Fruit fly (Drosophila melanogaster) whole organism, prepupa: ENCODE measurements around the gene lilli.

Experiments used
- Blimp-1 ChIP-seq: fragments of 200-800 bp; sonication (Bioruptor generic); optimal IDR thresholded peaks from 3 replicates; lab custom pipeline; 2017; ENCODE audit warnings: missing biosample characterization, missing genetic modification characterization, mild to moderate bottlenecking, moderate library complexity, missing genetic modification reagents
- CG10631 ChIP-seq: fragments of 200-800 bp; sonication (Bioruptor generic); optimal IDR thresholded peaks from 2 replicates; lab custom pipeline; 2016; ENCODE audit warnings: missing biosample characterization, missing genetic modification characterization
- CG10669 ChIP-seq: fragments of 200-800 bp; sonication (Bioruptor generic); optimal IDR thresholded peaks from 3 replicates; lab custom pipeline; 2018; ENCODE audit warnings: missing biosample characterization, mild to moderate bottlenecking, missing genetic modification characterization, moderate library complexity
- CG11294 ChIP-seq: fragments of 200-800 bp; sonication (Bioruptor generic); IDR thresholded peaks from 2 replicates; pipeline ENCODE4 v1.3.6; 2022; ENCODE audit warnings: missing biosample characterization, missing genetic modification characterization
- CG11902 ChIP-seq: fragments of 200-800 bp; sonication (Bioruptor generic); optimal IDR thresholded peaks from 3 replicates; lab custom pipeline; 2016; ENCODE audit warnings: missing biosample characterization, missing genetic modification characterization
- CG15336 ChIP-seq: fragments of 200-800 bp; sonication (Bioruptor generic); IDR thresholded peaks from 2 replicates; pipeline ENCODE4 v1.3.6; 2022; ENCODE audit warnings: missing biosample characterization, missing genetic modification characterization
- CG1621 ChIP-seq: fragments of 200-800 bp; sonication (Bioruptor generic); optimal IDR thresholded peaks from 3 replicates; lab custom pipeline; 2018; ENCODE audit warnings: missing biosample characterization, mild to moderate bottlenecking, missing genetic modification characterization
- CG3032 ChIP-seq: fragments of 200-800 bp; optimal IDR thresholded peaks from 2 replicates; lab custom pipeline; 2019; ENCODE audit warnings: missing biosample characterization, mild to moderate bottlenecking, missing genetic modification characterization, moderate library complexity
- CG31627 ChIP-seq: fragments of 200-800 bp; sonication (Bioruptor generic); optimal IDR thresholded peaks from 3 replicates; lab custom pipeline; 2016; ENCODE audit warnings: missing biosample characterization, missing genetic modification characterization
- CG32006 ChIP-seq: fragments of 200-800 bp; sonication (Bioruptor generic); optimal IDR thresholded peaks from 3 replicates; lab custom pipeline; 2017; ENCODE audit warnings: missing biosample characterization, mild to moderate bottlenecking, missing genetic modification characterization
- CG34406 ChIP-seq: fragments of 200-800 bp; sonication (Bioruptor generic); optimal IDR thresholded peaks from 3 replicates; lab custom pipeline; 2016; ENCODE audit warnings: missing biosample characterization, missing genetic modification characterization
- CG6163 ChIP-seq: fragments of 200-800 bp; sonication (Bioruptor generic); IDR thresholded peaks from 3 replicates; pipeline ENCODE4 v1.3.6; 2022; ENCODE audit warnings: missing biosample characterization, missing genetic modification characterization
- CG6276 ChIP-seq: fragments of 200-800 bp; sonication (Bioruptor generic); optimal IDR thresholded peaks from 2 replicates; lab custom pipeline; 2017; ENCODE audit warnings: missing biosample characterization, mild to moderate bottlenecking, missing genetic modification characterization
- CG6792 ChIP-seq: fragments of 200-800 bp; sonication (Bioruptor generic); optimal IDR thresholded peaks from 3 replicates; lab custom pipeline; 2016; ENCODE audit warnings: missing biosample characterization, missing genetic modification characterization
- CG6854 ChIP-seq: fragments of 200-800 bp; sonication (Bioruptor generic); optimal IDR thresholded peaks from 2 replicates; lab custom pipeline; 2017; ENCODE audit warnings: missing biosample characterization, mild to moderate bottlenecking, missing genetic modification characterization
- CG7368 ChIP-seq: fragments of 200-800 bp; sonication (Bioruptor generic); optimal IDR thresholded peaks from 3 replicates; lab custom pipeline; 2016; ENCODE audit warnings: missing biosample characterization, missing genetic modification characterization
- CG9139 ChIP-seq: fragments of 200-800 bp; sonication (Bioruptor generic); optimal IDR thresholded peaks from 3 replicates; lab custom pipeline; 2017; ENCODE audit warnings: missing biosample characterization, mild to moderate bottlenecking, missing genetic modification characterization
- Eip75B ChIP-seq: fragments of 200-800 bp; sonication (Bioruptor generic); optimal IDR thresholded peaks from 3 replicates; lab custom pipeline; 2016; ENCODE audit warnings: missing biosample characterization, missing genetic modification characterization
- Eip78C ChIP-seq: fragments of 200-800 bp; sonication (Bioruptor generic); peaks from one replicate; lab custom pipeline; 2016; ENCODE audit warnings: missing biosample characterization, missing genetic modification characterization
- Ets21C ChIP-seq: fragments of 200-800 bp; sonication (Bioruptor generic); optimal IDR thresholded peaks from 3 replicates; lab custom pipeline; 2016; ENCODE audit warnings: missing biosample characterization, missing genetic modification characterization
- Ets96B ChIP-seq: fragments of 200-800 bp; optimal IDR thresholded peaks from 2 replicates; lab custom pipeline; 2019; ENCODE audit warnings: missing biosample characterization, mild to moderate bottlenecking, missing genetic modification characterization, moderate library complexity
- Gug ChIP-seq: fragments of 200-800 bp; sonication (Bioruptor generic); IDR thresholded peaks from 2 replicates; pipeline ENCODE4 v1.3.6; 2022; ENCODE audit warnings: missing biosample characterization, missing genetic modification characterization
- Hr38 ChIP-seq: sonication (Bioruptor generic); optimal IDR thresholded peaks from 2 replicates; lab custom pipeline; 2016; ENCODE audit warnings: missing biosample characterization, missing genetic modification characterization
- Hr39 ChIP-seq: fragments of 200-800 bp; sonication (Bioruptor generic); optimal IDR thresholded peaks from 2 replicates; lab custom pipeline; 2016; ENCODE audit warnings: missing biosample characterization, missing genetic modification characterization
- Hr4 ChIP-seq: fragments of 200-800 bp; sonication (Bioruptor generic); optimal IDR thresholded peaks from 3 replicates; lab custom pipeline; 2016; ENCODE audit warnings: missing biosample characterization, missing genetic modification characterization
- Lpt ChIP-seq: fragments of 200-800 bp; sonication (Bioruptor generic); optimal IDR thresholded peaks from 3 replicates; lab custom pipeline; 2016; ENCODE audit warnings: missing biosample characterization, missing genetic modification characterization
- OdsH ChIP-seq: fragments of 200-800 bp; sonication (Bioruptor generic); optimal IDR thresholded peaks from 3 replicates; lab custom pipeline; 2016; ENCODE audit warnings: missing biosample characterization, missing genetic modification characterization
- Smox ChIP-seq: fragments of 200-800 bp; sonication (Bioruptor generic); optimal IDR thresholded peaks from 3 replicates; lab custom pipeline; 2016; ENCODE audit warnings: missing biosample characterization, missing genetic modification characterization
- Sox14 ChIP-seq: fragments of 200-800 bp; sonication (Bioruptor generic); optimal IDR thresholded peaks from 3 replicates; lab custom pipeline; 2016; ENCODE audit warnings: missing biosample characterization, missing genetic modification characterization
- cyc ChIP-seq: fragments of 200-800 bp; sonication (Bioruptor generic); optimal IDR thresholded peaks from 3 replicates; lab custom pipeline; 2016; ENCODE audit warnings: missing biosample characterization, missing genetic modification characterization
- dsx ChIP-seq: fragments of 200-800 bp; optimal IDR thresholded peaks from 3 replicates; lab custom pipeline; 2019; ENCODE audit warnings: missing biosample characterization, mild to moderate bottlenecking, missing genetic modification characterization, moderate library complexity; ENCODE audit not compliant: poor library complexity, severe bottlenecking
- eg ChIP-seq: fragments of 200-800 bp; sonication (Bioruptor generic); IDR thresholded peaks from 3 replicates; pipeline ENCODE4 v1.3.6; 2022; ENCODE audit warnings: missing biosample characterization, missing genetic modification characterization
- esn ChIP-seq: fragments of 200-800 bp; sonication (Bioruptor generic); optimal IDR thresholded peaks from 2 replicates; lab custom pipeline; 2016; ENCODE audit warnings: missing biosample characterization, mild to moderate bottlenecking, missing genetic modification characterization, moderate library complexity
- fd59A ChIP-seq: fragments of 200-800 bp; sonication (Bioruptor generic); optimal IDR thresholded peaks from 2 replicates; lab custom pipeline; 2017; ENCODE audit warnings: missing biosample characterization, mild to moderate bottlenecking, missing genetic modification characterization, missing genetic modification reagents
- fd85E ChIP-seq: fragments of 200-800 bp; sonication (Bioruptor generic); optimal IDR thresholded peaks from 3 replicates; lab custom pipeline; 2016; ENCODE audit warnings: missing biosample characterization, missing genetic modification characterization
- lz ChIP-seq: fragments of 200-800 bp; sonication (Bioruptor generic); optimal IDR thresholded peaks from 3 replicates; lab custom pipeline; 2016; ENCODE audit warnings: missing biosample characterization, missing genetic modification characterization
- net ChIP-seq: fragments of 200-800 bp; sonication (Bioruptor generic); optimal IDR thresholded peaks from 3 replicates; lab custom pipeline; 2016; ENCODE audit warnings: missing biosample characterization, missing genetic modification characterization
- pdm3 ChIP-seq: fragments of 200-800 bp; sonication (Bioruptor generic); optimal IDR thresholded peaks from 3 replicates; lab custom pipeline; 2016; ENCODE audit warnings: missing biosample characterization, missing genetic modification characterization
- salr ChIP-seq, 2 experiments: fragments of 200-800 bp; sonication (Bioruptor generic); optimal IDR thresholded peaks; 3 replicates each; lab custom pipeline; 2016 to 2018; ENCODE audit warnings: missing biosample characterization in 2 of 2, missing genetic modification characterization in 2 of 2, mild to moderate bottlenecking in 1 of 2
- spab ChIP-seq: fragments of 200-800 bp; sonication (Bioruptor generic); optimal IDR thresholded peaks from 2 replicates; lab custom pipeline; 2017; ENCODE audit warnings: missing biosample characterization, mild to moderate bottlenecking, missing genetic modification characterization, missing genetic modification reagents
- svp ChIP-seq: fragments of 200-800 bp; sonication (Bioruptor generic); peaks from one replicate; lab custom pipeline; 2016; ENCODE audit warnings: missing biosample characterization, missing genetic modification characterization
- topi ChIP-seq: fragments of 200-800 bp; sonication (Bioruptor generic); optimal IDR thresholded peaks from 3 replicates; lab custom pipeline; 2016; ENCODE audit warnings: missing biosample characterization, missing genetic modification characterization
- vri ChIP-seq: fragments of 200-800 bp; sonication (Bioruptor generic); optimal IDR thresholded peaks from 3 replicates; lab custom pipeline; 2016; ENCODE audit warnings: missing biosample characterization, mild to moderate bottlenecking, missing genetic modification characterization

Gene lilli

DNA sequence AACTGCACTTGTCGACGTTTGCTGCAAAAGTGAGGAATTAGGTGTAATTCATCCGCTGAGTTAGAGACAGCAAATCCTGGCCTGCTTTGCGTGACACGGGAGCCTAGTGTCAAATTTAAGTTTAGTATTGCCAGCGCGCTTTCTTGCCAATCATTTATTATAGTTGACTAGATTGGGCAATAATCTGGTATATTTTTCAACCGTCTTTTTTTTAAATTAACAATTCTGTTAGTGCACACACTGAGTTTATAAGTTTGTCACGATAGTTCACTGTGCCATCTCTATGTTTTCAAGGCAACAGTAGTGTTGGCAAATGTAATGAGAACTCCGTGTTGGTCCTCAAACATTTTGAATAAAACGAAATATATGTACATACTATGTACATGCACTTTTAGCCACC, 91.1 kb downstream of the lilli start, which contains the start of the genes CG9641 and CG3165 (continued):
- TF ChIP-seq lz (GFP tag; lab: Kevin White, UChicago) (peak; percentile 92), CG3032 (tag; lab: Kevin White, UChicago) (peak; percentile 86), Ets96B (tag; lab: Kevin White, UChicago) (peak; percentile 75), OdsH (GFP tag; lab: Kevin White, UChicago) (no peak), CG11902 (GFP tag; lab: Kevin White, UChicago) (peak; percentile 78), esn (GFP tag; lab: Kevin White, UChicago) (peak; percentile 91), pdm3 (GFP tag; lab: Kevin White, UChicago) (no peak), CG15336 (GFP tag; lab: Robert Waterston, UW) (peak; percentile 83), topi (GFP tag; lab: Kevin White, UChicago) (no peak), CG11294 (GFP tag; lab: Robert Waterston, UW) (peak; percentile 66; the same call in 1 of the 2 replicates), Gug (GFP tag; lab: Robert Waterston, UW) (peak; percentile 82), CG1621 (tag; lab: Kevin White, UChicago) (peak; percentile 74), cyc (GFP tag; lab: Kevin White, UChicago) (peak; percentile 92), eg (GFP tag; lab: Robert Waterston, UW) (peak; percentile 83), svp (GFP tag; lab: Kevin White, UChicago) (no peak)
- TF ChIP-seq, all 60 proteins: peak for 21

DNA sequence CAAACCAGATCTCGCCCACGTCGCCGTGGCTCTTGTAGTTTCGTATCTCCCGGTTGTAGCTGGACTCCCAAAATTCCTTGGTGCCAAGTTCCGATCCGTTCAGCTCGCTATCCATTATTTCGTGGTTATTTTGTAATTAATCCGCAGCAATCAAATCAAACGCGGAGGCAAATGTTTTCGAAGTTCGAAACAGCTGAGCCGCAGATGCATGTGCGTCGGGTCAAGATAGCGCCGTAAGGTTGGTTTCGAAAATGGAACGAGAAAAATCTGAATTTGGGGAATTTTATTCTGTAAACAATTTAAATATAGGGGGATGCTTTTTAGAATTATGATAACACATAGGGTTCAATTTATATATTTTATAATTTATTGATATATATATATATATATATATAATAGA, 93.4 kb downstream of the lilli start, which contains the start of gene CG9643:
Gene CG9643, minus strand, starts transcription at position 198 of the 400 bp plus-strand sequence.
- TF ChIP-seq CG10631 (GFP tag; lab: Kevin White, UChicago) (no peak), Eip75B (GFP tag; lab: Kevin White, UChicago) (no peak), Ets21C (no peak), Gug (GFP tag; lab: Robert Waterston, UW) (no peak), Ets96B (tag; lab: Kevin White, UChicago) (no peak), CG34406 (GFP tag; lab: Kevin White, UChicago) (no peak), salr (GFP tag; optimal IDR thresholded peaks at IDR 0.05; lab: Kevin White, UChicago) (no peak), vri (GFP tag; lab: Kevin White, UChicago) (no peak), CG6854 (GFP tag; lab: Kevin White, UChicago) (no peak), CG6163 (no peak), Blimp-1 (no peak), fd85E (GFP tag; lab: Kevin White, UChicago) (no peak)

dm6 chr2L:2986776-2987175, 101.0 kb downstream of the lilli start:
- TF ChIP-seq Ets96B (tag; lab: Kevin White, UChicago), result no peak
- no peak for TF ChIP-seq fd59A (GFP tag; lab: Kevin White, UChicago)
- no peak for TF ChIP-seq dsx
- TF ChIP-seq esn (GFP tag; lab: Kevin White, UChicago), result no peak
- TF ChIP-seq pdm3 (GFP tag; lab: Kevin White, UChicago), result no peak
- TF ChIP-seq Hr4, result no peak
- no peak for TF ChIP-seq topi (GFP tag; lab: Kevin White, UChicago)
- no peak for TF ChIP-seq CG1621 (tag; lab: Kevin White, UChicago)
- TF ChIP-seq CG6276 (GFP tag; lab: Kevin White, UChicago), result no peak
- TF ChIP-seq CG32006 (GFP tag; lab: Kevin White, UChicago), result no peak
- no peak for TF ChIP-seq Sox14 (GFP tag; lab: Kevin White, UChicago)
- TF ChIP-seq Hr39 (GFP tag; lab: Kevin White, UChicago), result no peak

DNA sequence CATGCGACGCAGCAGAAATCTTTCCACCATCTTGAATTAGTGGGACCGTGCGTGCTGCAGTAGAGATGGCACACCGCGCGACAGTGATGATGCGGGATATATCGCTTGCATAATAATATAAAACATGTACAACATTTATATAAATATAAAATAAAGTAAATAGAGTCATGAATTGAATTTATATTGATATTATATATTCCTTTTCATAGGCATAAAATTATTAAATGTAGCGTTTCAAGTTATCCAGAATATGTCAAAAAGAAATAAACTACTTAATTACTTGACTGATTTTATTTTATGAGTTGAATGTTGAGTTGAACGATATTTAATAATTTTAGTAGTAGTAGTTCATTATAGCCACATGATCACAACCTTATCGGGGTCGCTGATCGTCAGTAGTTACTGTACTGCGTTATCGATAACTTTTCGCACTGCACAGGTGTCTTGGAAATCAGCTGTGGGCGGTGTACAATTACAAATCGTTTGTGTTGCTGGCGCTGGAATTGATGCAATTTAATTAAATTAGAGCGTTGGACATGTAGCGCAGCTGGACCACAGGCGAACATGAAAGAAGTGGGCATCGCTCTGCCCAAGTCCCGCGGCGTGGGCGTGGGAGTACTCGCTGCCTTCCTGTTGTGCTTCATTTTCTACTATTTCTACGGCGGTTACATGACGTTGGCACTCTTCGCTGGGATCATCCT, 102.1 kb downstream of the lilli start, which contains the start of the genes Chd1 and Bem46:
Gene Chd1, minus strand, starts transcription at position 43 of the 701 bp plus-strand sequence.
Gene Bem46, plus strand, starts transcription at position 436 of the 701 bp plus-strand sequence.
- no peak for TF ChIP-seq CG6276 (GFP tag; lab: Kevin White, UChicago)
- TF ChIP-seq CG10669 (GFP tag; lab: Kevin White, UChicago), result no peak
- TF ChIP-seq vri (GFP tag; lab: Kevin White, UChicago), result no peak
- peak; percentile 84 for TF ChIP-seq lz (GFP tag; lab: Kevin White, UChicago)
- TF ChIP-seq Eip78C (GFP tag; lab: Kevin White, UChicago), result no peak
- no peak for TF ChIP-seq Hr38 (GFP tag; lab: Kevin White, UChicago)
- peak; percentile 86 for TF ChIP-seq CG11902 (GFP tag; lab: Kevin White, UChicago)
- no peak for TF ChIP-seq spab (GFP tag; lab: Kevin White, UChicago)
- no peak for TF ChIP-seq Hr39 (GFP tag; lab: Kevin White, UChicago)
- TF ChIP-seq Ets96B (tag; lab: Kevin White, UChicago), result peak; percentile 78
- peak; percentile 75 for TF ChIP-seq Gug (GFP tag; lab: Robert Waterston, UW)
- TF ChIP-seq net, result no peak
- peak; percentile 82 for TF ChIP-seq CG6792 (GFP tag; lab: Kevin White, UChicago)
- no peak for TF ChIP-seq CG10631 (GFP tag; lab: Kevin White, UChicago)
- TF ChIP-seq Lpt (GFP tag; lab: Kevin White, UChicago), result no peak
- no peak for TF ChIP-seq CG9139 (GFP tag; lab: Kevin White, UChicago)
- TF ChIP-seq topi (GFP tag; lab: Kevin White, UChicago), result no peak
- TF ChIP-seq Smox (GFP tag; lab: Kevin White, UChicago), result no peak
- peak; percentile 90 for TF ChIP-seq CG31627 (GFP tag; lab: Kevin White, UChicago)
- TF ChIP-seq CG3032 (tag; lab: Kevin White, UChicago), result peak; percentile 88
- no peak for TF ChIP-seq Blimp-1
- no peak for TF ChIP-seq Eip75B (GFP tag; lab: Kevin White, UChicago)
- no peak for TF ChIP-seq CG7368 (GFP tag; lab: Kevin White, UChicago)
